Worm (Caenorhabditis elegans): ENCODE results near the gene zipt-16.

- TF ChIP-seq W03F9.2 (tag; optimal IDR thresholded peaks at IDR 0.05) (no peak), him-1 (tag; optimal IDR thresholded peaks at IDR 0.05) (no peak)
Measured at ce11 chrV:11474399-11474798, 11.6 kb downstream of the zipt-16 start, which contains the start of gene nas-22.

All from whole organism, L4/young adult.